Worm (Caenorhabditis elegans) whole organism, L3 larva: Measurements from ENCODE around the gene col-157.

Experiments
- R02D3.7 ChIP-seq: fragments of 150-350 bp; optimal IDR thresholded peaks from 2 replicates; lab custom pipeline; 2014; ENCODE audit warnings: missing biosample characterization, missing genetic modification characterization
- ZK546.5 ChIP-seq: sonication (generic microtip); optimal IDR thresholded peaks from 2 replicates; lab custom pipeline; 2017; ENCODE audit warnings: missing biosample characterization, missing genetic modification characterization
- ama-1 ChIP-seq: fragments of 150-350 bp; optimal IDR thresholded peaks from 2 replicates; lab custom pipeline; 2018
- ceh-16 ChIP-seq: sonication (generic microtip); optimal IDR thresholded peaks from 2 replicates; lab custom pipeline; 2017; ENCODE audit warnings: missing biosample characterization, missing genetic modification characterization
- ceh-28 ChIP-seq: fragments of 150-350 bp; optimal IDR thresholded peaks from 2 replicates; lab custom pipeline; 2014; ENCODE audit warnings: missing biosample characterization, missing genetic modification reagents, missing genetic modification characterization
- ceh-82 ChIP-seq: fragments of 150-350 bp; optimal IDR thresholded peaks from 2 replicates; lab custom pipeline; 2014; ENCODE audit warnings: missing biosample characterization, missing genetic modification characterization
- ceh-9 ChIP-seq: sonication (generic microtip); optimal IDR thresholded peaks from 2 replicates; lab custom pipeline; 2018; ENCODE audit warnings: missing biosample characterization, missing genetic modification characterization
- egl-5 ChIP-seq: fragments of 150-350 bp; optimal IDR thresholded peaks from 2 replicates; lab custom pipeline; 2017; ENCODE audit warnings: missing biosample characterization, missing genetic modification reagents, missing genetic modification characterization, inconsistent platforms
- elt-1 ChIP-seq: fragments of 150-350 bp; optimal IDR thresholded peaks from 2 replicates; lab custom pipeline; 2014; ENCODE audit warnings: missing biosample characterization, missing genetic modification characterization
- elt-2 ChIP-seq: sonication (generic microtip); optimal IDR thresholded peaks from 2 replicates; lab custom pipeline; 2016; ENCODE audit warnings: missing genetic modification reagents, mild to moderate bottlenecking, missing genetic modification characterization, missing compliant biosample characterization
- elt-3 ChIP-seq, 3 experiments: fragments of 150-350 bp in 1 of 3; sonication (generic microtip) in 2 of 3; optimal IDR thresholded peaks; 2 replicates in 2 of 3; 4 replicates in 1 of 3; lab custom pipeline; 2014 to 2017; ENCODE audit warnings: missing biosample characterization in 3 of 3, missing genetic modification characterization in 3 of 3
- eor-1 ChIP-seq, 2 experiments: fragments of 150-350 bp; optimal IDR thresholded peaks; 2 replicates each; lab custom pipeline; 2014 to 2018; ENCODE audit warnings: missing biosample characterization in 2 of 2, missing genetic modification characterization in 2 of 2
- fkh-10 ChIP-seq: sonication (generic microtip); optimal IDR thresholded peaks from 2 replicates; lab custom pipeline; 2017; ENCODE audit warnings: missing biosample characterization, missing genetic modification reagents, missing genetic modification characterization
- fkh-2 ChIP-seq: fragments of 150-350 bp; optimal IDR thresholded peaks from 2 replicates; lab custom pipeline; 2014; ENCODE audit warnings: missing biosample characterization, missing genetic modification reagents, missing genetic modification characterization
- fos-1 ChIP-seq: fragments of 150-350 bp; optimal IDR thresholded peaks from 2 replicates; lab custom pipeline; 2014; ENCODE audit warnings: missing biosample characterization, missing genetic modification characterization
- hmg-11 ChIP-seq: sonication (generic microtip); optimal IDR thresholded peaks from 2 replicates; lab custom pipeline; 2016; ENCODE audit warnings: missing genetic modification characterization, missing compliant biosample characterization
- jun-1 ChIP-seq: fragments of 150-350 bp; optimal IDR thresholded peaks from 2 replicates; lab custom pipeline; 2014; ENCODE audit warnings: missing biosample characterization, missing genetic modification reagents, missing genetic modification characterization
- lin-15B ChIP-seq: fragments of 150-350 bp; optimal IDR thresholded peaks from 2 replicates; lab custom pipeline; 2014; ENCODE audit warnings: missing biosample characterization, missing genetic modification characterization
- lin-39 ChIP-seq: fragments of 150-350 bp; optimal IDR thresholded peaks from 2 replicates; lab custom pipeline; 2018; ENCODE audit warnings: missing biosample characterization, missing genetic modification reagents, missing genetic modification characterization
- lsy-12 ChIP-seq: sonication (generic microtip); optimal IDR thresholded peaks from 2 replicates; lab custom pipeline; 2016; ENCODE audit warnings: mild to moderate bottlenecking, missing genetic modification characterization, missing compliant biosample characterization
- mdl-1 ChIP-seq: fragments of 150-350 bp; optimal IDR thresholded peaks from 2 replicates; lab custom pipeline; 2014; ENCODE audit warnings: missing biosample characterization, missing genetic modification characterization
- mml-1 ChIP-seq: fragments of 150-350 bp; sonication (generic microtip); optimal IDR thresholded peaks from 3 replicates; lab custom pipeline; 2014; ENCODE audit warnings: missing biosample characterization, missing genetic modification characterization
- nfya-1 ChIP-seq: sonication (generic microtip); optimal IDR thresholded peaks from 2 replicates; lab custom pipeline; 2017; ENCODE audit warnings: missing genetic modification characterization, mild to moderate bottlenecking, missing compliant biosample characterization, antibody characterized with exemption, moderate library complexity; ENCODE audit not compliant: insufficient read depth
- nhr-11 ChIP-seq: fragments of 150-350 bp; optimal IDR thresholded peaks from 2 replicates; lab custom pipeline; 2014; ENCODE audit warnings: missing biosample characterization, missing genetic modification characterization
- nhr-12 ChIP-seq: fragments of 150-350 bp; optimal IDR thresholded peaks from 2 replicates; lab custom pipeline; 2014; ENCODE audit warnings: missing biosample characterization, missing genetic modification characterization
- nhr-237 ChIP-seq: fragments of 150-350 bp; optimal IDR thresholded peaks from 2 replicates; lab custom pipeline; 2014; ENCODE audit warnings: missing biosample characterization, missing genetic modification characterization
- nhr-25 ChIP-seq: sonication (generic microtip); optimal IDR thresholded peaks from 2 replicates; lab custom pipeline; 2017; ENCODE audit warnings: missing biosample characterization, missing genetic modification characterization
- nhr-28 ChIP-seq: fragments of 150-350 bp; optimal IDR thresholded peaks from 2 replicates; lab custom pipeline; 2014; ENCODE audit warnings: missing biosample characterization, missing genetic modification characterization
- nhr-43 ChIP-seq: sonication (generic microtip); optimal IDR thresholded peaks from 2 replicates; lab custom pipeline; 2016; ENCODE audit warnings: mild to moderate bottlenecking, missing genetic modification characterization, missing compliant biosample characterization; ENCODE audit not compliant: poor library complexity, severe bottlenecking
- nhr-67 ChIP-seq: fragments of 150-350 bp; optimal IDR thresholded peaks from 2 replicates; lab custom pipeline; 2014; ENCODE audit warnings: missing biosample characterization, missing genetic modification characterization
- nhr-76 ChIP-seq: fragments of 150-350 bp; sonication (generic microtip); optimal IDR thresholded peaks from 5 replicates; lab custom pipeline; 2014; ENCODE audit warnings: missing biosample characterization, missing genetic modification characterization
- pha-4 ChIP-seq: fragments of 150-350 bp; optimal IDR thresholded peaks from 2 replicates; lab custom pipeline; 2014; ENCODE audit warnings: missing biosample characterization, missing genetic modification reagents, missing genetic modification characterization
- sea-2 ChIP-seq: fragments of 150-350 bp; sonication (generic microtip); optimal IDR thresholded peaks from 4 replicates; lab custom pipeline; 2014; ENCODE audit warnings: missing biosample characterization, missing genetic modification reagents, missing genetic modification characterization
- skn-1 ChIP-seq: fragments of 150-350 bp; optimal IDR thresholded peaks from 2 replicates; lab custom pipeline; 2014; ENCODE audit warnings: missing biosample characterization, missing genetic modification characterization
- snpc-4 ChIP-seq: fragments of 150-350 bp; optimal IDR thresholded peaks from 2 replicates; lab custom pipeline; 2014; ENCODE audit warnings: missing biosample characterization, missing genetic modification characterization
- tbx-2 ChIP-seq: sonication (generic microtip); optimal IDR thresholded peaks from 2 replicates; lab custom pipeline; 2016; ENCODE audit warnings: mild to moderate bottlenecking, missing genetic modification characterization, missing compliant biosample characterization
- unc-39 ChIP-seq: sonication (generic microtip); optimal IDR thresholded peaks from 4 replicates; lab custom pipeline; 2017; ENCODE audit warnings: missing biosample characterization, missing genetic modification characterization
- zag-1 ChIP-seq: fragments of 150-350 bp; optimal IDR thresholded peaks from 2 replicates; lab custom pipeline; 2014; ENCODE audit warnings: missing biosample characterization, missing genetic modification characterization
- ztf-11 ChIP-seq: fragments of 150-350 bp; optimal IDR thresholded peaks from 2 replicates; lab custom pipeline; 2014; ENCODE audit warnings: missing biosample characterization, missing genetic modification characterization
- ztf-4 ChIP-seq: fragments of 150-350 bp; optimal IDR thresholded peaks from 2 replicates; lab custom pipeline; 2014; ENCODE audit warnings: missing biosample characterization, missing genetic modification characterization

The col-157 gene

DNA sequence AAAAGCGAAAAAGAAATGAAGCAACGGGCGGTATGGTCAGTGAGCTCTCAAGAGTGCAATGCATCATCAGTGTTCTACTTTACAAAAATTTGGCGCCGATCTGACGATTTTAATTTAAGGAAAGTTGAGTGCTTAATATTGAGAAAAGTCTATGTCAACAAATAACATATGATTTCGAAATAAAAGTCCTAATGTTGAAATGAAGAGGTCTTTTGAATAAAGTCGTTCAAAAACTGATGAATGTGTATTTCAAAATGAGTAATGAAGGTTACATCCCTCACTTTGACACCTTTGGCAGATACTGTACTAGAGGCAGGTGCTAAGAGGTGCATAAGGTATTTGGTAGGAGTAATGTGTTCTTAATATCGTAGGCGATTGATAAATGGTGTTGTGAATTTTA is 13.6 kb downstream of the col-157 start:
- no peak for TF ChIP-seq nhr-28
- TF ChIP-seq sea-2: no peak
- TF ChIP-seq nhr-237 (tag; lab: Kevin White, UChicago): no peak
- no peak for TF ChIP-seq ceh-82 (tag; lab: Kevin White, UChicago)
- TF ChIP-seq egl-5: no peak
- no peak for TF ChIP-seq nhr-67 (tag; lab: Kevin White, UChicago)
- no peak for TF ChIP-seq nhr-25 (tag; lab: Kevin White, UChicago)
- no peak for TF ChIP-seq elt-2 (tag; lab: Kevin White, UChicago)
- TF ChIP-seq ztf-11 (tag; lab: Kevin White, UChicago): no peak
- no peak for TF ChIP-seq zag-1 (tag; lab: Kevin White, UChicago)
- TF ChIP-seq mdl-1 (tag; lab: Kevin White, UChicago): no peak
- no peak for TF ChIP-seq nfya-1 (tag; lab: Kevin White, UChicago)
- no peak for TF ChIP-seq elt-3 (tag; optimal IDR thresholded peaks at IDR 0.05; lab: Kevin White, UChicago)
- no peak for TF ChIP-seq skn-1 (tag; lab: Kevin White, UChicago)
- no peak for TF ChIP-seq jun-1
- no peak for TF ChIP-seq nhr-12 (tag; lab: Kevin White, UChicago)
- TF ChIP-seq R02D3.7: no peak
- TF ChIP-seq hmg-11 (tag; lab: Kevin White, UChicago): no peak
- no peak for TF ChIP-seq ztf-4 (tag; lab: Kevin White, UChicago)
- TF ChIP-seq snpc-4: no peak
- TF ChIP-seq, all 47 proteins: peak for 0

DNA sequence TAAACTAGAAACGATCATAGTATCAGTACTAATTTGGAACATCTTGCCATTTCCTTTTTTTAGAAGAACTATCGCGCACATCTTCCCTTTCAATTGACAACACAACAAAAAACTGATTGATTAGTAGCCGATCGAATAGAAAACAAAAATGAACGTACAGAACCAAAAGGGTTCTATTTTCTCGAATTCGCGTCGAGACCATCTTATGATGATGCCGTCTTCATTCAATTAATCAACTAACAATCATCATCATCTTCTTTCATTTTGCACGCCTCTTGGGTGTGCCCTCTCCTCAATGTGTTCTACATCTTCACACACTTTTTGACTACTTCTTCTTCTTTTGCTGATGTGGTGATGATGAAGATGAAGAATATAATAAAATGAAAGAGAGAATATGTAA is 15.9 kb downstream of the col-157 start:
- TF ChIP-seq ceh-28 (tag; lab: Kevin White, UChicago) (no peak), nhr-28 (no peak), ceh-16 (tag; lab: Kevin White, UChicago) (no peak), snpc-4 (no peak), nhr-76 (no peak), nhr-237 (tag; lab: Kevin White, UChicago) (no peak), nhr-11 (tag; lab: Kevin White, UChicago) (no peak), jun-1 (no peak), ama-1 (lab: Kevin White, UChicago) (no peak), nhr-43 (tag; lab: Kevin White, UChicago) (no peak), hmg-11 (tag; lab: Kevin White, UChicago) (no peak), sea-2 (no peak), lin-39 (no peak), ZK546.5 (tag; lab: Kevin White, UChicago) (no peak), unc-39 (tag; lab: Kevin White, UChicago) (no peak), ztf-4 (tag; lab: Kevin White, UChicago) (no peak), lsy-12 (tag; lab: Kevin White, UChicago) (no peak), eor-1 (tag; optimal IDR thresholded peaks at IDR 0.05; lab: Kevin White, UChicago) (no peak)

DNA sequence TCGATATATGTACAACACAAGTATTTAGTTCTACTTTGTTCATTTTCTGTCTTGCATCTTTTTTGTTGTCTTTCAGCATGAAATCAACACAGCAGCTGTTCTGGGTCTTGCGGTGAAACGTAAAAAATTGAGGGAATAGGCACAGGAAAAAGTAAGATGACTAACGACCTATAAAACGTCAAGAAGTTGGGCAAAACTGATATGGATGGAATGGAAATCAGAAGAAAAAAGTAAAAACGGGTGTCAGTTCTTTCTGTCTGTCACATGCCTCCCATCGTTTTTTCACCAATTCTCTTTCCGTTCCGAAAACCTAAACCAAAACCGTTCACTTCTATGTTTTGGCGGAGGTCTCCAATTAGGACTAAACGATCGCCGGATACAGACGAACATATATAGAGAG is 17.1 kb downstream of the col-157 start:
- TF ChIP-seq ceh-9 (no peak), R02D3.7 (no peak), mml-1 (no peak), ZK546.5 (tag; lab: Kevin White, UChicago) (no peak), fkh-10 (no peak), fos-1 (no peak), elt-2 (tag; lab: Kevin White, UChicago) (peak; percentile 25), elt-1 (tag; lab: Kevin White, UChicago) (no peak)

DNA sequence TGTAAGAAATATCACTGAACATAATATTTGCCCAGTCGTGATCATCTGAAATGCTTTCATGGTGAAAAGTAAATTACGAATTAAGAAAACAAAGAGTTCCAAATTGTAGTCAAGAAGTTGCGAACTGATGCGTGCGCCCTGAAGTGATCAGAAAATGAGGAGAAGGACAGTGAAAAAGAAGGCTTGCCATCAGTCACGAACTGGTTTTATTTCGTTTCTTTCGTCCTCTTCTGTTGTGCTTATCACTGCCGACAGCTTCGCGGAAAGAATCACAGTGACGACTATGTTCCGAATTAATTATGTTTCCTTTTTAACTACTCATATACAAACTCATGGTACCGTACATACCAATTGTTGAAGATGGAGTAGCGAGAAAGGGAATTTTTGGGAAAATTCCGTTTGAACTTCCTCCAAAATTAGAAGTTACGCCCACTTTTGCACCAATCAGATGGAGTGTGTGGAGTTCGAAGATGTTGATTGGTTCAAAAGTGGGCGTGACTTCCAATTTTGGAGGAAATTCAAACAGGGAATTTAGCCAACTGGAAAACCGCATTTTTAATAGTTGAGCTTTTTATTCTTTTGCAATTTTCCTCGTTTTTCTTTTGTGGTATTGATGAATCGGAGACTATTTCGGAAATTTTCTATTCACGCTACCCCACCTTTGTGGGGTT is 19.4 kb downstream of the col-157 start, which contains the start of gene C55A6.12:
Gene C55A6.12, minus strand, starts transcription at position 51 of the 671 bp plus-strand sequence.
- TF ChIP-seq elt-1 (tag; lab: Kevin White, UChicago) (no peak), nfya-1 (tag; lab: Kevin White, UChicago) (peak; percentile 100), ztf-4 (tag; lab: Kevin White, UChicago) (no peak), nhr-25 (tag; lab: Kevin White, UChicago) (no peak), nhr-237 (tag; lab: Kevin White, UChicago) (no peak), elt-2 (tag; lab: Kevin White, UChicago) (no peak), elt-3 (tag; optimal IDR thresholded peaks at IDR 0.05; lab: Kevin White, UChicago) (no peak), mdl-1 (tag; lab: Kevin White, UChicago) (no peak), fkh-2 (tag; lab: Kevin White, UChicago) (no peak), pha-4 (tag; lab: Kevin White, UChicago) (no peak), tbx-2 (tag; lab: Kevin White, UChicago) (no peak), ceh-16 (tag; lab: Kevin White, UChicago) (no peak), mml-1 (no peak), ceh-82 (tag; lab: Kevin White, UChicago) (no peak), nhr-43 (tag; lab: Kevin White, UChicago) (peak; percentile 24), egl-5 (no peak), unc-39 (tag; lab: Kevin White, UChicago) (no peak), lin-15B (tag; lab: Kevin White, UChicago) (peak; percentile 27), ztf-11 (tag; lab: Kevin White, UChicago) (no peak), snpc-4 (no peak), ceh-9 (no peak)
- TF ChIP-seq, all 47 proteins: peak for 3
